Worm (Caenorhabditis elegans) whole organism, L3 larva: ENCODE data around the gene F02C12.1.
A peak's percentile ranks its signal among the peaks of the same experiment; 100 is the strongest.

Source experiments
- R02D3.7 ChIP-seq: fragments of 150-350 bp; optimal IDR thresholded peaks from 2 replicates; lab custom pipeline; 2014; ENCODE audit warnings: missing biosample characterization, missing genetic modification characterization
- ZK546.5 ChIP-seq: sonication (generic microtip); optimal IDR thresholded peaks from 2 replicates; lab custom pipeline; 2017; ENCODE audit warnings: missing biosample characterization, missing genetic modification characterization
- aly-2 ChIP-seq: fragments of 150-350 bp; optimal IDR thresholded peaks from 2 replicates; lab custom pipeline; 2014; ENCODE audit warnings: missing biosample characterization, missing genetic modification characterization
- ama-1 ChIP-seq: fragments of 150-350 bp; optimal IDR thresholded peaks from 2 replicates; lab custom pipeline; 2018
- ceh-16 ChIP-seq: sonication (generic microtip); optimal IDR thresholded peaks from 2 replicates; lab custom pipeline; 2017; ENCODE audit warnings: missing biosample characterization, missing genetic modification characterization
- ceh-28 ChIP-seq: fragments of 150-350 bp; optimal IDR thresholded peaks from 2 replicates; lab custom pipeline; 2014; ENCODE audit warnings: missing biosample characterization, missing genetic modification reagents, missing genetic modification characterization
- ceh-82 ChIP-seq: fragments of 150-350 bp; optimal IDR thresholded peaks from 2 replicates; lab custom pipeline; 2014; ENCODE audit warnings: missing biosample characterization, missing genetic modification characterization
- ceh-9 ChIP-seq: sonication (generic microtip); optimal IDR thresholded peaks from 2 replicates; lab custom pipeline; 2018; ENCODE audit warnings: missing biosample characterization, missing genetic modification characterization
- daf-12 ChIP-seq: fragments of 150-350 bp; optimal IDR thresholded peaks from 2 replicates; lab custom pipeline; 2014; ENCODE audit warnings: missing biosample characterization, missing genetic modification reagents, missing genetic modification characterization
- egl-27 ChIP-seq: sonication (generic microtip); optimal IDR thresholded peaks from 4 replicates; lab custom pipeline; 2017; ENCODE audit warnings: missing biosample characterization, missing genetic modification reagents, missing genetic modification characterization
- egl-5 ChIP-seq: fragments of 150-350 bp; optimal IDR thresholded peaks from 2 replicates; lab custom pipeline; 2017; ENCODE audit warnings: missing biosample characterization, missing genetic modification reagents, missing genetic modification characterization, inconsistent platforms
- elt-1 ChIP-seq: fragments of 150-350 bp; optimal IDR thresholded peaks from 2 replicates; lab custom pipeline; 2014; ENCODE audit warnings: missing biosample characterization, missing genetic modification characterization
- elt-2 ChIP-seq: sonication (generic microtip); optimal IDR thresholded peaks from 2 replicates; lab custom pipeline; 2016; ENCODE audit warnings: missing genetic modification reagents, mild to moderate bottlenecking, missing genetic modification characterization, missing compliant biosample characterization
- elt-3 ChIP-seq, 3 experiments: fragments of 150-350 bp in 1 of 3; sonication (generic microtip) in 2 of 3; optimal IDR thresholded peaks; 2 replicates in 2 of 3; 4 replicates in 1 of 3; lab custom pipeline; 2014 to 2017; ENCODE audit warnings: missing biosample characterization in 3 of 3, missing genetic modification characterization in 3 of 3
- eor-1 ChIP-seq, 2 experiments: fragments of 150-350 bp; optimal IDR thresholded peaks; 2 replicates each; lab custom pipeline; 2014 to 2018; ENCODE audit warnings: missing biosample characterization in 2 of 2, missing genetic modification characterization in 2 of 2
- fkh-10 ChIP-seq: sonication (generic microtip); optimal IDR thresholded peaks from 2 replicates; lab custom pipeline; 2017; ENCODE audit warnings: missing biosample characterization, missing genetic modification reagents, missing genetic modification characterization
- fkh-2 ChIP-seq: fragments of 150-350 bp; optimal IDR thresholded peaks from 2 replicates; lab custom pipeline; 2014; ENCODE audit warnings: missing biosample characterization, missing genetic modification reagents, missing genetic modification characterization
- fos-1 ChIP-seq: fragments of 150-350 bp; optimal IDR thresholded peaks from 2 replicates; lab custom pipeline; 2014; ENCODE audit warnings: missing biosample characterization, missing genetic modification characterization
- hmg-11 ChIP-seq: sonication (generic microtip); optimal IDR thresholded peaks from 2 replicates; lab custom pipeline; 2016; ENCODE audit warnings: missing genetic modification characterization, missing compliant biosample characterization
- jun-1 ChIP-seq: fragments of 150-350 bp; optimal IDR thresholded peaks from 2 replicates; lab custom pipeline; 2014; ENCODE audit warnings: missing biosample characterization, missing genetic modification reagents, missing genetic modification characterization
- lin-15B ChIP-seq: fragments of 150-350 bp; optimal IDR thresholded peaks from 2 replicates; lab custom pipeline; 2014; ENCODE audit warnings: missing biosample characterization, missing genetic modification characterization
- lin-39 ChIP-seq: fragments of 150-350 bp; optimal IDR thresholded peaks from 2 replicates; lab custom pipeline; 2018; ENCODE audit warnings: missing biosample characterization, missing genetic modification reagents, missing genetic modification characterization
- lsy-12 ChIP-seq: sonication (generic microtip); optimal IDR thresholded peaks from 2 replicates; lab custom pipeline; 2016; ENCODE audit warnings: mild to moderate bottlenecking, missing genetic modification characterization, missing compliant biosample characterization
- mdl-1 ChIP-seq: fragments of 150-350 bp; optimal IDR thresholded peaks from 2 replicates; lab custom pipeline; 2014; ENCODE audit warnings: missing biosample characterization, missing genetic modification characterization
- mml-1 ChIP-seq: fragments of 150-350 bp; sonication (generic microtip); optimal IDR thresholded peaks from 3 replicates; lab custom pipeline; 2014; ENCODE audit warnings: missing biosample characterization, missing genetic modification characterization
- nfya-1 ChIP-seq: sonication (generic microtip); optimal IDR thresholded peaks from 2 replicates; lab custom pipeline; 2017; ENCODE audit warnings: missing genetic modification characterization, mild to moderate bottlenecking, missing compliant biosample characterization, antibody characterized with exemption, moderate library complexity; ENCODE audit not compliant: insufficient read depth
- nhr-11 ChIP-seq: fragments of 150-350 bp; optimal IDR thresholded peaks from 2 replicates; lab custom pipeline; 2014; ENCODE audit warnings: missing biosample characterization, missing genetic modification characterization
- nhr-12 ChIP-seq: fragments of 150-350 bp; optimal IDR thresholded peaks from 2 replicates; lab custom pipeline; 2014; ENCODE audit warnings: missing biosample characterization, missing genetic modification characterization
- nhr-23 ChIP-seq: fragments of 150-350 bp; optimal IDR thresholded peaks from 2 replicates; lab custom pipeline; 2014; ENCODE audit warnings: missing biosample characterization, missing genetic modification reagents, missing genetic modification characterization
- nhr-237 ChIP-seq: fragments of 150-350 bp; optimal IDR thresholded peaks from 2 replicates; lab custom pipeline; 2014; ENCODE audit warnings: missing biosample characterization, missing genetic modification characterization
- nhr-25 ChIP-seq: sonication (generic microtip); optimal IDR thresholded peaks from 2 replicates; lab custom pipeline; 2017; ENCODE audit warnings: missing biosample characterization, missing genetic modification characterization
- nhr-28 ChIP-seq: fragments of 150-350 bp; optimal IDR thresholded peaks from 2 replicates; lab custom pipeline; 2014; ENCODE audit warnings: missing biosample characterization, missing genetic modification characterization
- nhr-43 ChIP-seq: sonication (generic microtip); optimal IDR thresholded peaks from 2 replicates; lab custom pipeline; 2016; ENCODE audit warnings: mild to moderate bottlenecking, missing genetic modification characterization, missing compliant biosample characterization; ENCODE audit not compliant: poor library complexity, severe bottlenecking
- nhr-67 ChIP-seq: fragments of 150-350 bp; optimal IDR thresholded peaks from 2 replicates; lab custom pipeline; 2014; ENCODE audit warnings: missing biosample characterization, missing genetic modification characterization
- nhr-76 ChIP-seq: fragments of 150-350 bp; sonication (generic microtip); optimal IDR thresholded peaks from 5 replicates; lab custom pipeline; 2014; ENCODE audit warnings: missing biosample characterization, missing genetic modification characterization
- nhr-77 ChIP-seq: fragments of 150-350 bp; optimal IDR thresholded peaks from 2 replicates; lab custom pipeline; 2014; ENCODE audit warnings: missing biosample characterization, missing genetic modification characterization
- pha-4 ChIP-seq: fragments of 150-350 bp; optimal IDR thresholded peaks from 2 replicates; lab custom pipeline; 2014; ENCODE audit warnings: missing biosample characterization, missing genetic modification reagents, missing genetic modification characterization
- pqm-1 ChIP-seq: fragments of 150-350 bp; optimal IDR thresholded peaks from 2 replicates; lab custom pipeline; 2017; ENCODE audit warnings: missing biosample characterization, missing genetic modification characterization, inconsistent platforms
- sea-2 ChIP-seq: fragments of 150-350 bp; sonication (generic microtip); optimal IDR thresholded peaks from 4 replicates; lab custom pipeline; 2014; ENCODE audit warnings: missing biosample characterization, missing genetic modification reagents, missing genetic modification characterization
- skn-1 ChIP-seq: fragments of 150-350 bp; optimal IDR thresholded peaks from 2 replicates; lab custom pipeline; 2014; ENCODE audit warnings: missing biosample characterization, missing genetic modification characterization
- snpc-4 ChIP-seq: fragments of 150-350 bp; optimal IDR thresholded peaks from 2 replicates; lab custom pipeline; 2014; ENCODE audit warnings: missing biosample characterization, missing genetic modification characterization
- tbx-2 ChIP-seq: sonication (generic microtip); optimal IDR thresholded peaks from 2 replicates; lab custom pipeline; 2016; ENCODE audit warnings: mild to moderate bottlenecking, missing genetic modification characterization, missing compliant biosample characterization
- unc-39 ChIP-seq: sonication (generic microtip); optimal IDR thresholded peaks from 4 replicates; lab custom pipeline; 2017; ENCODE audit warnings: missing biosample characterization, missing genetic modification characterization
- unc-62 ChIP-seq: fragments of 150-350 bp; sonication (generic microtip); optimal IDR thresholded peaks from 4 replicates; lab custom pipeline; 2014; ENCODE audit warnings: missing biosample characterization, missing genetic modification reagents, missing genetic modification characterization
- zag-1 ChIP-seq: fragments of 150-350 bp; optimal IDR thresholded peaks from 2 replicates; lab custom pipeline; 2014; ENCODE audit warnings: missing biosample characterization, missing genetic modification characterization
- ztf-11 ChIP-seq: fragments of 150-350 bp; optimal IDR thresholded peaks from 2 replicates; lab custom pipeline; 2014; ENCODE audit warnings: missing biosample characterization, missing genetic modification characterization
- ztf-4 ChIP-seq: fragments of 150-350 bp; optimal IDR thresholded peaks from 2 replicates; lab custom pipeline; 2014; ENCODE audit warnings: missing biosample characterization, missing genetic modification characterization

The F02C12.1 gene

ce11 chrX:13358573-13358972 lies 43.3 kb upstream of the F02C12.1 start:
- TF ChIP-seq nhr-77 (no peak), snpc-4 (tag; lab: Kevin White, UChicago) (no peak), ztf-11 (no peak), nfya-1 (tag; lab: Kevin White, UChicago) (peak; percentile 63), lsy-12 (tag; lab: Kevin White, UChicago) (peak; percentile 59), egl-27 (tag; lab: Kevin White, UChicago) (peak; percentile 69), mml-1 (tag; lab: Kevin White, UChicago) (peak; percentile 89), ama-1 (peak; percentile 81), unc-39 (tag; lab: Kevin White, UChicago) (no peak), nhr-23 (tag; lab: Kevin White, UChicago) (peak; percentile 87), ztf-4 (tag; lab: Kevin White, UChicago) (peak; percentile 12), sea-2 (GFP tag; lab: Kevin White, UChicago) (no peak), lin-39 (tag; lab: Kevin White, UChicago) (no peak), aly-2 (no peak), lin-15B (tag; lab: Kevin White, UChicago) (no peak), nhr-25 (tag; lab: Kevin White, UChicago) (peak; percentile 89), fkh-10 (peak; percentile 78), jun-1 (tag; lab: Kevin White, UChicago) (peak; percentile 93), unc-62 (GFP tag; lab: Kevin White, UChicago) (no peak), skn-1 (tag; lab: Kevin White, UChicago) (no peak), daf-12 (tag; lab: Kevin White, UChicago) (no peak), ceh-28 (tag; lab: Kevin White, UChicago) (no peak), pqm-1 (tag; lab: Kevin White, UChicago) (peak; percentile 91), hmg-11 (no peak), ceh-16 (no peak), nhr-237 (tag; lab: Kevin White, UChicago) (no peak), fos-1 (no peak), pha-4 (peak; percentile 95), nhr-67 (tag; lab: Kevin White, UChicago) (no peak), R02D3.7 (tag; lab: Kevin White, UChicago) (peak; percentile 18), eor-1 (tag; optimal IDR thresholded peaks at IDR 0.05; lab: Kevin White, UChicago) (no peak), nhr-12 (no peak), nhr-11 (tag; lab: Kevin White, UChicago) (peak; percentile 90), egl-5 (tag; lab: Kevin White, UChicago) (peak; percentile 32), elt-3 (tag; optimal IDR thresholded peaks at IDR 0.05; lab: Kevin White, UChicago) (peak in 2 of 3 experiments; percentile 33 to 61), fkh-2 (no peak), nhr-43 (tag; lab: Kevin White, UChicago) (peak; percentile 97), tbx-2 (peak; percentile 80), nhr-28 (no peak), nhr-76 (peak; percentile 54), ceh-9 (tag; lab: Kevin White, UChicago) (no peak), ceh-82 (tag; lab: Kevin White, UChicago) (no peak), elt-1 (no peak), zag-1 (no peak), mdl-1 (tag; lab: Kevin White, UChicago) (peak; percentile 88), elt-2 (tag; lab: Kevin White, UChicago) (peak; percentile 78), ZK546.5 (tag; lab: Kevin White, UChicago) (no peak)

- TF ChIP-seq lin-39 (tag; lab: Kevin White, UChicago) = no peak
- TF ChIP-seq hmg-11 = no peak
- TF ChIP-seq nhr-28 = no peak
- TF ChIP-seq ceh-9 (tag; lab: Kevin White, UChicago) = no peak
- no peak for TF ChIP-seq sea-2 (GFP tag; lab: Kevin White, UChicago)
- TF ChIP-seq nhr-11 (tag; lab: Kevin White, UChicago) = no peak
- no peak for TF ChIP-seq ceh-16
- TF ChIP-seq nhr-76 = no peak
- TF ChIP-seq fkh-10 = no peak
- TF ChIP-seq fos-1 = no peak
- TF ChIP-seq nhr-237 (tag; lab: Kevin White, UChicago) = no peak
- TF ChIP-seq nhr-67 (tag; lab: Kevin White, UChicago) = no peak
- TF ChIP-seq nhr-43 (tag; lab: Kevin White, UChicago) = peak; percentile 22
- no peak for TF ChIP-seq zag-1
- TF ChIP-seq nhr-25 (tag; lab: Kevin White, UChicago) = peak; percentile 12
- TF ChIP-seq lsy-12 (tag; lab: Kevin White, UChicago) = no peak
- no peak for TF ChIP-seq fkh-2
- peak; percentile 67 for TF ChIP-seq elt-2 (tag; lab: Kevin White, UChicago)
- TF ChIP-seq pha-4 = peak; percentile 47
- no peak for TF ChIP-seq eor-1 (tag; optimal IDR thresholded peaks at IDR 0.05; lab: Kevin White, UChicago)
- TF ChIP-seq elt-1 = no peak
- peak; percentile 78 for TF ChIP-seq mml-1 (tag; lab: Kevin White, UChicago)
- no peak for TF ChIP-seq jun-1 (tag; lab: Kevin White, UChicago)
- TF ChIP-seq ztf-4 (tag; lab: Kevin White, UChicago) = no peak
- TF ChIP-seq pqm-1 (tag; lab: Kevin White, UChicago) = peak; percentile 80
- TF ChIP-seq ceh-28 (tag; lab: Kevin White, UChicago) = no peak
- no peak for TF ChIP-seq unc-39 (tag; lab: Kevin White, UChicago)
- TF ChIP-seq skn-1 (tag; lab: Kevin White, UChicago) = no peak
- no peak for TF ChIP-seq egl-5 (tag; lab: Kevin White, UChicago)
- no peak for TF ChIP-seq ZK546.5 (tag; lab: Kevin White, UChicago)
- no peak for TF ChIP-seq tbx-2
- TF ChIP-seq egl-27 (tag; lab: Kevin White, UChicago) = peak; percentile 19
- no peak for TF ChIP-seq mdl-1 (tag; lab: Kevin White, UChicago)
These were observed 42.1 kb upstream of the F02C12.1 start for ce11 chrX:13359800-13360199.
